Worm (Caenorhabditis elegans): ENCODE data around the gene pph-4.2.
A peak's percentile ranks its signal among the peaks of the same experiment; 100 is the strongest.

- no peak for TF ChIP-seq efl-3 (GFP tag; optimal IDR thresholded peaks at IDR 0.05)
- TF ChIP-seq nhr-77 (tag; optimal IDR thresholded peaks at IDR 0.05), result no peak
- no peak for TF ChIP-seq lin-35 (GFP tag; optimal IDR thresholded peaks at IDR 0.05)
- no peak for TF ChIP-seq blmp-1 (tag; optimal IDR thresholded peaks at IDR 0.05)
- no peak for TF ChIP-seq unc-62 (GFP tag; optimal IDR thresholded peaks at IDR 0.05)
- TF ChIP-seq ceh-90 (tag; optimal IDR thresholded peaks at IDR 0.05), result no peak
- no peak for TF ChIP-seq ztf-4 (tag; optimal IDR thresholded peaks at IDR 0.05)
- no peak for TF ChIP-seq efl-1 (optimal IDR thresholded peaks at IDR 0.05)
- TF ChIP-seq efl-1 (GFP tag; optimal IDR thresholded peaks at IDR 0.05 in 1 of 2), result peak in 1 of 2 experiments; percentile 49
These were observed 21.4 kb upstream of the pph-4.2 start for ce11 chrIII:12398468-12398867.
